Worm (Caenorhabditis elegans) whole organism, late embryonic: ENCODE data around the gene exc-12.
A peak's percentile ranks its signal among the peaks of the same experiment; 100 is the strongest.

Source experiments
- F13H6.1 ChIP-seq: sonication (generic microtip); optimal IDR thresholded peaks from 2 replicates; lab custom pipeline; 2016; ENCODE audit warnings: missing genetic modification characterization, missing compliant biosample characterization
- Y22D7AL.16 ChIP-seq: sonication (generic microtip); optimal IDR thresholded peaks from 2 replicates; lab custom pipeline; 2016; ENCODE audit warnings: missing genetic modification characterization, missing compliant biosample characterization
- ceh-19 ChIP-seq: fragments of 200-800 bp; sonication (Bioruptor generic); optimal IDR thresholded peaks from 2 replicates; lab custom pipeline; 2018; ENCODE audit warnings: mild to moderate bottlenecking, missing genetic modification characterization, missing compliant biosample characterization
- ceh-31 ChIP-seq: sonication (generic microtip); optimal IDR thresholded peaks from 2 replicates; lab custom pipeline; 2016; ENCODE audit warnings: missing genetic modification characterization, missing compliant biosample characterization
- ceh-34 ChIP-seq: sonication (generic microtip); optimal IDR thresholded peaks from 2 replicates; lab custom pipeline; 2016; ENCODE audit warnings: mild to moderate bottlenecking, missing genetic modification characterization, missing compliant biosample characterization
- ceh-45 ChIP-seq: fragments of 200-800 bp; sonication (Bioruptor generic); IDR thresholded peaks from 2 replicates; pipeline ENCODE4 v1.3.6; 2022; ENCODE audit warnings: missing genetic modification reagents, missing genetic modification characterization, missing compliant biosample characterization
- ceh-9 ChIP-seq: sonication (generic microtip); optimal IDR thresholded peaks from 2 replicates; lab custom pipeline; 2016; ENCODE audit warnings: mild to moderate bottlenecking, missing genetic modification characterization, inconsistent platforms, missing compliant biosample characterization
- che-1 ChIP-seq: sonication (generic microtip); optimal IDR thresholded peaks from 2 replicates; lab custom pipeline; 2016; ENCODE audit warnings: mild to moderate bottlenecking, missing genetic modification characterization, missing compliant biosample characterization
- dve-1 ChIP-seq: sonication (generic microtip); optimal IDR thresholded peaks from 2 replicates; lab custom pipeline; 2017; ENCODE audit warnings: antibody characterized with exemption, mild to moderate bottlenecking, missing genetic modification characterization, missing compliant biosample characterization
- elt-2 ChIP-seq: sonication (generic microtip); optimal IDR thresholded peaks from 2 replicates; lab custom pipeline; 2016; ENCODE audit warnings: missing genetic modification reagents, missing genetic modification characterization, missing compliant biosample characterization
- elt-4 ChIP-seq: sonication (generic microtip); optimal IDR thresholded peaks from 2 replicates; lab custom pipeline; 2016; ENCODE audit warnings: missing genetic modification characterization, missing compliant biosample characterization
- fkh-10 ChIP-seq: fragments of 150-350 bp; optimal IDR thresholded peaks from 2 replicates; lab custom pipeline; 2014; ENCODE audit warnings: missing biosample characterization, missing genetic modification reagents, missing genetic modification characterization
- hlh-30 ChIP-seq: sonication (generic microtip); optimal IDR thresholded peaks from 2 replicates; lab custom pipeline; 2017; ENCODE audit warnings: antibody characterized with exemption, missing genetic modification characterization, missing compliant biosample characterization; ENCODE audit not compliant: insufficient read depth
- nfya-1 ChIP-seq: sonication (generic microtip); optimal IDR thresholded peaks from 2 replicates; lab custom pipeline; 2017; ENCODE audit warnings: missing genetic modification characterization, mild to moderate bottlenecking, missing compliant biosample characterization, antibody characterized with exemption, moderate library complexity
- nhr-11 ChIP-seq: fragments of 150-350 bp; optimal IDR thresholded peaks from 2 replicates; lab custom pipeline; 2014; ENCODE audit warnings: missing biosample characterization, missing genetic modification characterization
- nhr-232 ChIP-seq: sonication (generic microtip); optimal IDR thresholded peaks from 2 replicates; lab custom pipeline; 2016; ENCODE audit warnings: missing genetic modification characterization, missing compliant biosample characterization
- npax-4 ChIP-seq: sonication (generic microtip); optimal IDR thresholded peaks from 2 replicates; lab custom pipeline; 2016; ENCODE audit warnings: missing genetic modification characterization, missing compliant biosample characterization
- odd-2 ChIP-seq: sonication (generic microtip); optimal IDR thresholded peaks from 2 replicates; lab custom pipeline; 2017; ENCODE audit warnings: antibody characterized with exemption, mild to moderate bottlenecking, missing genetic modification characterization, missing compliant biosample characterization
- pat-9 ChIP-seq: fragments of 200-800 bp; sonication (Bioruptor generic); optimal IDR thresholded peaks from 2 replicates; lab custom pipeline; 2018; ENCODE audit warnings: mild to moderate bottlenecking, missing genetic modification characterization, moderate library complexity, missing compliant biosample characterization
- pax-1 ChIP-seq: fragments of 150-350 bp; optimal IDR thresholded peaks from 2 replicates; lab custom pipeline; 2014; ENCODE audit warnings: missing biosample characterization, missing genetic modification characterization
- pha-2 ChIP-seq: sonication (generic microtip); optimal IDR thresholded peaks from 2 replicates; lab custom pipeline; 2017; ENCODE audit warnings: mild to moderate bottlenecking, missing genetic modification characterization, missing compliant biosample characterization
- sdc-2 ChIP-seq: sonication (generic microtip); optimal IDR thresholded peaks from 2 replicates; lab custom pipeline; 2016; ENCODE audit warnings: missing genotype, missing genetic modification characterization, missing compliant biosample characterization
- sox-4 ChIP-seq: sonication (generic microtip); optimal IDR thresholded peaks from 2 replicates; lab custom pipeline; 2017; ENCODE audit warnings: mild to moderate bottlenecking, missing genetic modification characterization, inconsistent platforms, missing compliant biosample characterization
- syd-9 ChIP-seq: sonication (generic microtip); optimal IDR thresholded peaks from 2 replicates; lab custom pipeline; 2016; ENCODE audit warnings: mild to moderate bottlenecking, missing genetic modification characterization, moderate library complexity, missing compliant biosample characterization
- tbx-2 ChIP-seq: sonication (generic microtip); optimal IDR thresholded peaks from 2 replicates; lab custom pipeline; 2016; ENCODE audit warnings: missing genetic modification characterization, missing compliant biosample characterization
- unc-42 ChIP-seq: sonication (generic microtip); optimal IDR thresholded peaks from 2 replicates; lab custom pipeline; 2016; ENCODE audit warnings: missing genotype, missing genetic modification characterization, missing compliant biosample characterization
- ztf-16 ChIP-seq: sonication (generic microtip); optimal IDR thresholded peaks from 2 replicates; lab custom pipeline; 2017; ENCODE audit warnings: missing genetic modification characterization, missing compliant biosample characterization

exc-12 gene

ce11 chrIII:13530017-13530416 is 40.2 kb downstream of the exc-12 start:
- TF ChIP-seq ceh-31 (tag; lab: Kevin White, UChicago) (peak; percentile 20), nfya-1 (tag; lab: Kevin White, UChicago) (peak; percentile 26), tbx-2 (tag; lab: Kevin White, UChicago) (peak; percentile 13), nhr-232 (tag; lab: Kevin White, UChicago) (no peak), unc-42 (tag; lab: Kevin White, UChicago) (peak; percentile 21)
- TF ChIP-seq, all 69 proteins: peak for 4

ce11 chrIII:13528513-13529249 is 41.6 kb downstream of the exc-12 start:
- TF ChIP-seq F13H6.1 (tag; lab: Kevin White, UChicago): no peak
- no peak for TF ChIP-seq ceh-31 (tag; lab: Kevin White, UChicago)
- TF ChIP-seq elt-4 (tag; lab: Kevin White, UChicago): no peak
- TF ChIP-seq dve-1: no peak
- TF ChIP-seq hlh-30: no peak
- TF ChIP-seq npax-4 (tag; lab: Kevin White, UChicago): no peak
- peak; percentile 60 for TF ChIP-seq ceh-34

- TF ChIP-seq odd-2 (no peak), pha-2 (tag; lab: Kevin White, UChicago) (peak; percentile 35), tbx-2 (tag; lab: Kevin White, UChicago) (peak; percentile 13)
Measured at ce11 chrIII:13527424-13528097, 42.7 kb downstream of the exc-12 start, which contains the start of gene lron-13. TSS of gene lron-13 (plus strand) at chrIII:13527438.

ce11 chrIII:13526702-13527101 is 43.5 kb downstream of the exc-12 start:
- TF ChIP-seq pat-9 (tag; lab: Kevin White, UChicago) (no peak), unc-42 (tag; lab: Kevin White, UChicago) (peak; percentile 92), fkh-10 (GFP tag; lab: Kevin White, UChicago) (peak; percentile 85)

ce11 chrIII:13526191-13526590 is 44.1 kb downstream of the exc-12 start:
- TF ChIP-seq ceh-9 (tag; lab: Kevin White, UChicago) (no peak), nhr-11 (tag; lab: Kevin White, UChicago) (no peak), elt-2 (tag; lab: Kevin White, UChicago) (no peak), Y22D7AL.16 (tag; lab: Kevin White, UChicago) (no peak), syd-9 (tag; lab: Kevin White, UChicago) (no peak)

- TF ChIP-seq unc-42 (tag; lab: Kevin White, UChicago) (peak; percentile 90), ceh-34 (peak; percentile 24), ceh-45 (GFP tag; lab: Robert Waterston, UW) (0 out of 2 replicates have a peak, but pooled peaks have one; percentile 19), sdc-2 (tag; lab: Kevin White, UChicago) (no peak), sox-4 (tag; lab: Kevin White, UChicago) (peak; percentile 7), ztf-16 (tag; lab: Kevin White, UChicago) (no peak), ceh-19 (GFP tag; lab: Kevin White, UChicago) (peak; percentile 34)
- TF ChIP-seq, all 69 proteins: peak for 5
Measured at ce11 chrIII:13525118-13525839, 45.0 kb downstream of the exc-12 start.

ce11 chrIII:13524021-13524420 is 46.2 kb downstream of the exc-12 start, which contains the start of gene pod-1:
TSS of gene pod-1 (minus strand) at chrIII:13524121.
- TF ChIP-seq ceh-45 (GFP tag; lab: Robert Waterston, UW) (no peak), pax-1 (tag; lab: Kevin White, UChicago) (no peak), hlh-30 (no peak), che-1 (tag; lab: Kevin White, UChicago) (no peak)
- TF ChIP-seq, all 69 proteins: peak for 0
